Fruit fly (Drosophila melanogaster): ENCODE data around the gene rtp.

DNA sequence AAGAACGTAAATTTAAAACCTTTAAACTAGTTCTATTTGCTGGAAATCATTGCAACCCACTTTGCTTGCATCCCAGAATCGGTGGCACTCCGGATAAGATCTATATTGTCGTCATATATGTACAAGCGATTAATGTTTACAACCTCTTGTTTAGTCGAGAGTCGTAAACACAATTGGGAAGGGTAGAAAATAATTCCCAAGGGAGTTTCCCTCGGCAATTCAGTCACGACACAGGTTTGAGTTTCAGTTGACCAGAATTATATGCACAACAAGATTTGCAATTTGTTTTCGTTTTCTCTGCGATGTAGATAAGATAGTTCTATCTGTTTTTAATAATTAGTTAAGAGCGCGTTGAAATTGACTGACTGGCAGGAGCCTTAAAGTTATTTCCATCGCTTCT is 43.3 kb upstream of the rtp start:
- TF ChIP-seq h (optimal IDR thresholded peaks at IDR 0.05), result no peak
- no peak for TF ChIP-seq psq (optimal IDR thresholded peaks at IDR 0.05)
- no peak for TF ChIP-seq ttk (optimal IDR thresholded peaks at IDR 0.05)
- no peak for TF ChIP-seq insv (optimal IDR thresholded peaks at IDR 0.05)
- no peak for TF ChIP-seq Myc (optimal IDR thresholded peaks at IDR 0.05)
